Worm (Caenorhabditis elegans) whole organism, young adult: Measurements from ENCODE around the gene Y46D2A.2.
A peak's percentile ranks its signal among the peaks of the same experiment; 100 is the strongest.

Experiments
- B0019.2 ChIP-seq: fragments of 200-800 bp; sonication (Bioruptor generic); conservative IDR thresholded peaks from 2 replicates; pipeline ENCODE4 v1.3.6; 2022; ENCODE audit warnings: missing genetic modification reagents, missing genetic modification characterization, missing compliant biosample characterization
- B0261.1 ChIP-seq: sonication (generic microtip); optimal IDR thresholded peaks from 2 replicates; lab custom pipeline; 2016; ENCODE audit warnings: mild to moderate bottlenecking, missing genetic modification characterization, moderate library complexity, missing compliant biosample characterization
- C06A6.2 ChIP-seq: fragments of 200-800 bp; sonication (Bioruptor generic); conservative IDR thresholded peaks from 2 replicates; pipeline ENCODE4 v1.3.6; 2022; ENCODE audit warnings: missing genetic modification characterization, missing compliant biosample characterization
- D2030.7 ChIP-seq: fragments of 200-800 bp; sonication (Bioruptor generic); IDR thresholded peaks from 2 replicates; pipeline ENCODE4 v1.3.6; 2022; ENCODE audit warnings: missing genetic modification reagents, missing genetic modification characterization, missing compliant biosample characterization
- F22D6.2 ChIP-seq: sonication (generic microtip); optimal IDR thresholded peaks from 2 replicates; lab custom pipeline; 2016; ENCODE audit warnings: mild to moderate bottlenecking, missing genetic modification characterization, missing compliant biosample characterization
- F49E8.2 ChIP-seq: sonication (generic microtip); optimal IDR thresholded peaks from 3 replicates; lab custom pipeline; 2017; ENCODE audit warnings: missing genetic modification characterization, mild to moderate bottlenecking, missing compliant biosample characterization, antibody characterized with exemption, moderate library complexity; ENCODE audit not compliant: insufficient read depth
- F57C9.4 ChIP-seq: sonication (generic microtip); optimal IDR thresholded peaks from 2 replicates; lab custom pipeline; 2017; ENCODE audit warnings: mild to moderate bottlenecking, missing genetic modification characterization, missing compliant biosample characterization
- K11D2.4 ChIP-seq: fragments of 200-800 bp; sonication (Bioruptor generic); IDR thresholded peaks from 2 replicates; pipeline ENCODE4 v1.3.6; 2022; ENCODE audit warnings: missing genetic modification reagents, missing genetic modification characterization, missing compliant biosample characterization
- Y56A3A.18 ChIP-seq: fragments of 200-800 bp; sonication (Bioruptor generic); IDR thresholded peaks from 2 replicates; pipeline ENCODE4 v1.3.6; 2022; ENCODE audit warnings: missing genetic modification reagents, missing genetic modification characterization, missing compliant biosample characterization
- Y95B8A.8 ChIP-seq: fragments of 200-800 bp; sonication (Bioruptor generic); IDR thresholded peaks from 2 replicates; pipeline ENCODE4 v1.3.6; 2022; ENCODE audit warnings: missing genetic modification reagents, missing genetic modification characterization, missing compliant biosample characterization
- ZK185.1 ChIP-seq: sonication (generic microtip); optimal IDR thresholded peaks from 2 replicates; lab custom pipeline; 2016; ENCODE audit warnings: mild to moderate bottlenecking, missing genetic modification characterization, missing compliant biosample characterization; ENCODE audit not compliant: poor library complexity, severe bottlenecking
- akir-1 ChIP-seq: fragments of 200-800 bp; sonication (Bioruptor generic); optimal IDR thresholded peaks from 2 replicates; lab custom pipeline; 2018; ENCODE audit warnings: mild to moderate bottlenecking, missing genetic modification characterization, moderate library complexity, missing compliant biosample characterization
- ama-1 ChIP-seq, 3 experiments: fragments of 150-350 bp in 1 of 3; sonication (generic microtip) in 2 of 3; optimal IDR thresholded peaks; 2 replicates each; lab custom pipeline; 2014 to 2018; ENCODE audit warnings: missing biosample characterization in 2 of 3, missing genetic modification characterization in 2 of 3, missing genetic modification reagents in 2 of 3
- aptf-3 ChIP-seq: fragments of 200-800 bp; sonication (Bioruptor generic); IDR thresholded peaks from 2 replicates; pipeline ENCODE4 v1.3.6; 2022; ENCODE audit warnings: missing genetic modification characterization, missing compliant biosample characterization
- atf-7 ChIP-seq: sonication (generic microtip); optimal IDR thresholded peaks from 2 replicates; lab custom pipeline; 2017; ENCODE audit warnings: mild to moderate bottlenecking, missing genetic modification characterization, missing compliant biosample characterization
- cebp-1 ChIP-seq, 2 experiments: fragments of 200-800 bp in 1 of 2; sonication (Bioruptor generic) in 1 of 2; sonication (generic microtip) in 1 of 2; IDR thresholded peaks in 1 of 2; optimal IDR thresholded peaks in 1 of 2; 2 replicates each; pipeline versions ENCODE4 v1.3.6 to Lab custom; 2017 to 2022; ENCODE audit warnings: missing compliant biosample characterization in 2 of 2, missing genetic modification characterization in 2 of 2, mild to moderate bottlenecking in 1 of 2, missing genetic modification reagents in 1 of 2, moderate library complexity in 1 of 2
- cebp-2 ChIP-seq: fragments of 200-800 bp; sonication (Bioruptor generic); IDR thresholded peaks from 2 replicates; pipeline ENCODE4 v1.3.6; 2022; ENCODE audit warnings: missing genetic modification characterization, missing compliant biosample characterization
- ceh-40 ChIP-seq: fragments of 200-800 bp; sonication (Bioruptor generic); IDR thresholded peaks from 2 replicates; pipeline ENCODE4 v1.3.6; 2022; ENCODE audit warnings: missing genetic modification characterization, missing compliant biosample characterization
- ceh-79 ChIP-seq: sonication (generic microtip); optimal IDR thresholded peaks from 2 replicates; lab custom pipeline; 2017; ENCODE audit warnings: mild to moderate bottlenecking, missing genetic modification characterization, missing compliant biosample characterization
- dpff-1 ChIP-seq: sonication (generic microtip); optimal IDR thresholded peaks from 2 replicates; lab custom pipeline; 2017; ENCODE audit warnings: mild to moderate bottlenecking, missing genetic modification characterization, missing compliant biosample characterization
- dpl-1 ChIP-seq: fragments of 150-350 bp; optimal IDR thresholded peaks from 2 replicates; lab custom pipeline; 2014; ENCODE audit warnings: missing biosample characterization, missing genetic modification reagents, missing genetic modification characterization
- efl-1 ChIP-seq: fragments of 150-350 bp; optimal IDR thresholded peaks from 2 replicates; lab custom pipeline; 2014; ENCODE audit warnings: missing biosample characterization, missing genetic modification reagents, missing genetic modification characterization
- egl-44 ChIP-seq: fragments of 200-800 bp; sonication (Bioruptor generic); IDR thresholded peaks from 2 replicates; pipeline ENCODE4 v1.3.6; 2022; ENCODE audit warnings: missing genetic modification reagents, missing genetic modification characterization, missing compliant biosample characterization
- ekl-4 ChIP-seq: fragments of 200-800 bp; sonication (Bioruptor generic); IDR thresholded peaks from 2 replicates; pipeline ENCODE4 v1.3.6; 2022; ENCODE audit warnings: missing genetic modification reagents, missing genetic modification characterization, missing compliant biosample characterization
- hlh-12 ChIP-seq: sonication (generic microtip); optimal IDR thresholded peaks from 2 replicates; lab custom pipeline; 2016; ENCODE audit warnings: missing genetic modification characterization, missing compliant biosample characterization
- lag-1 ChIP-seq: fragments of 200-800 bp; sonication (Bioruptor generic); IDR thresholded peaks from 2 replicates; pipeline ENCODE4 v1.3.6; 2022; ENCODE audit warnings: missing genetic modification reagents, missing genetic modification characterization, missing compliant biosample characterization
- lir-1 ChIP-seq: fragments of 200-800 bp; sonication (Bioruptor generic); conservative IDR thresholded peaks from 2 replicates; pipeline ENCODE4 v1.3.6; 2022; ENCODE audit warnings: missing genetic modification reagents, missing genetic modification characterization, missing compliant biosample characterization
- lsl-1 ChIP-seq: fragments of 200-800 bp; sonication (Bioruptor generic); optimal IDR thresholded peaks from 2 replicates; lab custom pipeline; 2018; ENCODE audit warnings: mild to moderate bottlenecking, missing genetic modification characterization, moderate library complexity, missing compliant biosample characterization
- madf-10 ChIP-seq: sonication (generic microtip); optimal IDR thresholded peaks from 2 replicates; lab custom pipeline; 2016; ENCODE audit warnings: mild to moderate bottlenecking, missing genetic modification characterization, missing compliant biosample characterization
- madf-6 ChIP-seq: fragments of 200-800 bp; sonication (Bioruptor generic); IDR thresholded peaks from 2 replicates; pipeline ENCODE4 v1.3.6; 2022; ENCODE audit warnings: missing genetic modification reagents, missing genetic modification characterization, missing compliant biosample characterization
- mcd-1 ChIP-seq: fragments of 200-800 bp; sonication (Bioruptor generic); IDR thresholded peaks from 2 replicates; pipeline ENCODE4 v1.3.6; 2022; ENCODE audit warnings: missing genetic modification reagents, missing genetic modification characterization, missing compliant biosample characterization
- mel-28 ChIP-seq: sonication (generic microtip); optimal IDR thresholded peaks from 2 replicates; lab custom pipeline; 2016; ENCODE audit warnings: borderline replicate concordance, mild to moderate bottlenecking, missing genetic modification characterization, missing compliant biosample characterization
- nfya-2 ChIP-seq: fragments of 200-800 bp; sonication (Bioruptor generic); IDR thresholded peaks from 2 replicates; pipeline ENCODE4 v1.3.6; 2022; ENCODE audit warnings: missing genetic modification reagents, missing genetic modification characterization, missing compliant biosample characterization
- nfyb-1 ChIP-seq: fragments of 200-800 bp; sonication (Bioruptor generic); IDR thresholded peaks from 2 replicates; pipeline ENCODE4 v1.3.6; 2022; ENCODE audit warnings: missing genetic modification reagents, missing genetic modification characterization, missing compliant biosample characterization
- nhr-80 ChIP-seq: sonication (generic microtip); optimal IDR thresholded peaks from 2 replicates; lab custom pipeline; 2016; ENCODE audit warnings: missing genetic modification characterization, missing compliant biosample characterization
- nhr-90 ChIP-seq: sonication (generic microtip); optimal IDR thresholded peaks from 2 replicates; lab custom pipeline; 2016; ENCODE audit warnings: missing genotype, mild to moderate bottlenecking, missing genetic modification characterization, missing compliant biosample characterization
- pbrm-1 ChIP-seq: fragments of 200-800 bp; sonication (Bioruptor generic); IDR thresholded peaks from 2 replicates; pipeline ENCODE4 v1.3.6; 2022; ENCODE audit warnings: missing genetic modification reagents, missing genetic modification characterization, missing compliant biosample characterization
- pha-4 ChIP-seq: fragments of 150-350 bp; sonication (generic microtip); optimal IDR thresholded peaks from 2 replicates; lab custom pipeline; 2014; ENCODE audit warnings: missing biosample characterization, missing genetic modification reagents, missing genetic modification characterization
- rcor-1 ChIP-seq: fragments of 200-800 bp; sonication (Bioruptor generic); IDR thresholded peaks from 2 replicates; pipeline ENCODE4 v1.3.6; 2022; ENCODE audit warnings: missing genetic modification reagents, missing genetic modification characterization, missing compliant biosample characterization
- repo-1 ChIP-seq: sonication (generic microtip); optimal IDR thresholded peaks from 2 replicates; lab custom pipeline; 2017; ENCODE audit warnings: mild to moderate bottlenecking, missing genetic modification characterization, missing compliant biosample characterization
- rpc-1 ChIP-seq, 2 experiments: fragments of 150-350 bp in 1 of 2; sonication (generic microtip) in 1 of 2; optimal IDR thresholded peaks; 2 replicates each; lab custom pipeline; 2014 to 2018; ENCODE audit warnings: missing biosample characterization in 1 of 2, missing genetic modification characterization in 1 of 2, missing genetic modification reagents in 1 of 2, missing genotype in 1 of 2
- snpc-1.3 ChIP-seq: sonication (generic microtip); optimal IDR thresholded peaks from 2 replicates; lab custom pipeline; 2017; ENCODE audit warnings: missing genetic modification characterization, mild to moderate bottlenecking, missing compliant biosample characterization, antibody characterized with exemption, moderate library complexity, missing genotype, missing genetic modification reagents; ENCODE audit not compliant: insufficient read depth
- snpc-3.4 ChIP-seq: sonication (generic microtip); optimal IDR thresholded peaks from 2 replicates; lab custom pipeline; 2017; ENCODE audit warnings: missing genetic modification characterization, mild to moderate bottlenecking, missing compliant biosample characterization, antibody characterized with exemption, moderate library complexity, missing genotype, missing genetic modification reagents
- tbx-9 ChIP-seq: sonication (generic microtip); optimal IDR thresholded peaks from 2 replicates; lab custom pipeline; 2016; ENCODE audit warnings: borderline replicate concordance, missing genetic modification characterization, inconsistent platforms, missing compliant biosample characterization
- unc-130 ChIP-seq: sonication (generic microtip); optimal IDR thresholded peaks from 2 replicates; lab custom pipeline; 2016; ENCODE audit warnings: missing genetic modification reagents, missing genetic modification characterization, missing compliant biosample characterization
- ztf-28 ChIP-seq: fragments of 200-800 bp; sonication (Bioruptor generic); IDR thresholded peaks from 2 replicates; pipeline ENCODE4 v1.3.6; 2022; ENCODE audit warnings: missing genetic modification reagents, missing genetic modification characterization, missing compliant biosample characterization

Gene Y46D2A.2

ce11 chrII:3347940-3348610 is 25.0 kb upstream of the Y46D2A.2 start, which contains the start of the genes F14D2.14 and bath-29 (continued):
- TF ChIP-seq snpc-1.3 (tag; lab: Kevin White, UChicago), result no peak
- TF ChIP-seq nfyb-1 (GFP tag; lab: Robert Waterston, UW), result peak; percentile 70; the same call in 1 of the 2 replicates
- no peak for TF ChIP-seq aptf-3
- peak; percentile 0 for TF ChIP-seq efl-1 (GFP tag; lab: Kevin White, UChicago)
- no peak for TF ChIP-seq ceh-79
- no peak for TF ChIP-seq repo-1 (tag; lab: Kevin White, UChicago)
- no peak for TF ChIP-seq atf-7 (tag; lab: Kevin White, UChicago)
- TF ChIP-seq B0019.2 (GFP tag; lab: Robert Waterston, UW), result no peak
- TF ChIP-seq cebp-1 (GFP tag; IDR thresholded peaks at IDR 0.05; lab: Robert Waterston, UW), result no peak
- TF ChIP-seq cebp-1 (tag; optimal IDR thresholded peaks at IDR 0.05; lab: Kevin White, UChicago), result no peak
- TF ChIP-seq rpc-1 (optimal IDR thresholded peaks at IDR 0.05; lab: Kevin White, UChicago), result no peak
- no peak for TF ChIP-seq rpc-1 (tag; optimal IDR thresholded peaks at IDR 0.05; lab: Kevin White, UChicago)
- no peak for TF ChIP-seq lag-1 (GFP tag; lab: Robert Waterston, UW)
- TF ChIP-seq nhr-90 (tag; lab: Kevin White, UChicago), result no peak
- no peak for TF ChIP-seq dpl-1 (GFP tag; lab: Kevin White, UChicago)
- peak; percentile 71 for TF ChIP-seq lsl-1 (GFP tag; lab: Kevin White, UChicago)
- TF ChIP-seq D2030.7 (GFP tag; lab: Robert Waterston, UW), result peak; percentile 51
- no peak for TF ChIP-seq tbx-9 (tag; lab: Kevin White, UChicago)
- TF ChIP-seq dpff-1 (tag; lab: Kevin White, UChicago), result no peak
- TF ChIP-seq C06A6.2 (GFP tag; lab: Robert Waterston, UW), result no peak
- no peak for TF ChIP-seq pha-4 (tag; lab: Kevin White, UChicago)
- TF ChIP-seq rcor-1 (GFP tag; lab: Robert Waterston, UW), result peak; percentile 15; the same call in 1 of the 2 replicates
- no peak for TF ChIP-seq pbrm-1
- TF ChIP-seq F22D6.2, result no peak
- no peak for TF ChIP-seq snpc-3.4 (tag; lab: Kevin White, UChicago)
- no peak for TF ChIP-seq hlh-12 (tag; lab: Kevin White, UChicago)
- no peak for TF ChIP-seq egl-44 (GFP tag; lab: Robert Waterston, UW)
- TF ChIP-seq nhr-80 (tag; lab: Kevin White, UChicago), result no peak
- no peak for TF ChIP-seq F49E8.2 (tag; lab: Kevin White, UChicago)
- TF ChIP-seq lir-1 (GFP tag; lab: Robert Waterston, UW), result no peak
- TF ChIP-seq unc-130 (GFP tag; lab: Kevin White, UChicago), result no peak
- TF ChIP-seq ama-1 (optimal IDR thresholded peaks at IDR 0.05; lab: Kevin White, UChicago), result no peak
- TF ChIP-seq ama-1 (GFP tag; optimal IDR thresholded peaks at IDR 0.05; lab: Kevin White, UChicago), result no peak
- TF ChIP-seq F57C9.4, result no peak
- TF ChIP-seq ZK185.1 (tag; lab: Kevin White, UChicago), result no peak
- 0 out of 2 replicates have a peak, but pooled peaks have one; percentile 15 for TF ChIP-seq mcd-1 (GFP tag; lab: Robert Waterston, UW)
- no peak for TF ChIP-seq cebp-2 (GFP tag; lab: Robert Waterston, UW)
- no peak for TF ChIP-seq madf-10 (tag; lab: Kevin White, UChicago)
- TF ChIP-seq K11D2.4 (GFP tag; lab: Robert Waterston, UW), result no peak
- TF ChIP-seq mel-28 (tag; lab: Kevin White, UChicago), result no peak
- TF ChIP-seq akir-1 (GFP tag; lab: Kevin White, UChicago), result no peak
- peak; percentile 84 for TF ChIP-seq madf-6 (GFP tag; lab: Robert Waterston, UW)
- TF ChIP-seq ekl-4 (GFP tag; lab: Robert Waterston, UW), result 0 out of 2 replicates have a peak, but pooled peaks have one; percentile 23
- no peak for TF ChIP-seq B0261.1 (tag; lab: Kevin White, UChicago)
- TF ChIP-seq Y56A3A.18, result no peak
- TF ChIP-seq ceh-40 (GFP tag; lab: Robert Waterston, UW), result no peak
- TF ChIP-seq nfya-2 (GFP tag; lab: Robert Waterston, UW), result no peak
- TF ChIP-seq Y95B8A.8 (GFP tag; lab: Robert Waterston, UW), result 0 out of 2 replicates have a peak, but pooled peaks have one; percentile 10
- no peak for TF ChIP-seq ztf-28
